Worm (Caenorhabditis elegans) whole organism, young adult: ENCODE results near the gene F38B7.2.
A peak's percentile ranks its signal among the peaks of the same experiment; 100 is the strongest.

Experiments
- B0019.2 ChIP-seq: fragments of 200-800 bp; sonication (Bioruptor generic); conservative IDR thresholded peaks from 2 replicates; pipeline ENCODE4 v1.3.6; 2022; ENCODE audit warnings: missing genetic modification reagents, missing genetic modification characterization, missing compliant biosample characterization
- B0035.1 ChIP-seq: sonication (generic microtip); optimal IDR thresholded peaks from 2 replicates; lab custom pipeline; 2016; ENCODE audit warnings: missing genetic modification characterization, mild to moderate bottlenecking, missing compliant biosample characterization, missing genotype, missing genetic modification reagents
- B0336.3 ChIP-seq: fragments of 200-800 bp; sonication (Bioruptor generic); IDR thresholded peaks from 2 replicates; pipeline ENCODE4 v1.3.6; 2022; ENCODE audit warnings: missing genetic modification characterization, missing compliant biosample characterization
- D2030.7 ChIP-seq: fragments of 200-800 bp; sonication (Bioruptor generic); IDR thresholded peaks from 2 replicates; pipeline ENCODE4 v1.3.6; 2022; ENCODE audit warnings: missing genetic modification reagents, missing genetic modification characterization, missing compliant biosample characterization
- F10E7.11 ChIP-seq: sonication (generic microtip); optimal IDR thresholded peaks from 2 replicates; lab custom pipeline; 2017; ENCODE audit warnings: mild to moderate bottlenecking, missing genetic modification characterization, moderate library complexity, missing compliant biosample characterization
- F52B5.7 ChIP-seq: sonication (generic microtip); optimal IDR thresholded peaks from 2 replicates; lab custom pipeline; 2016; ENCODE audit warnings: mild to moderate bottlenecking, missing genetic modification characterization, missing compliant biosample characterization
- F55B11.4 ChIP-seq: sonication (generic microtip); optimal IDR thresholded peaks from 2 replicates; lab custom pipeline; 2016; ENCODE audit warnings: missing compliant biosample characterization, missing genetic modification characterization, borderline replicate concordance; ENCODE audit not compliant: insufficient read depth
- F57A8.1 ChIP-seq: fragments of 200-800 bp; sonication (Bioruptor generic); optimal IDR thresholded peaks from 2 replicates; lab custom pipeline; 2018; ENCODE audit warnings: mild to moderate bottlenecking, missing genetic modification characterization, moderate library complexity, missing compliant biosample characterization
- F57C9.4 ChIP-seq: sonication (generic microtip); optimal IDR thresholded peaks from 2 replicates; lab custom pipeline; 2017; ENCODE audit warnings: mild to moderate bottlenecking, missing genetic modification characterization, missing compliant biosample characterization
- Y53G8AR.9 ChIP-seq: fragments of 200-800 bp; sonication (Bioruptor generic); conservative IDR thresholded peaks from 2 replicates; pipeline ENCODE4 v1.3.6; 2022; ENCODE audit warnings: missing genetic modification reagents, missing genetic modification characterization, missing compliant biosample characterization
- Y95B8A.8 ChIP-seq: fragments of 200-800 bp; sonication (Bioruptor generic); IDR thresholded peaks from 2 replicates; pipeline ENCODE4 v1.3.6; 2022; ENCODE audit warnings: missing genetic modification reagents, missing genetic modification characterization, missing compliant biosample characterization
- ama-1 ChIP-seq, 3 experiments: fragments of 150-350 bp in 1 of 3; sonication (generic microtip) in 2 of 3; optimal IDR thresholded peaks; 2 replicates each; lab custom pipeline; 2014 to 2018; ENCODE audit warnings: missing biosample characterization in 2 of 3, missing genetic modification characterization in 2 of 3, missing genetic modification reagents in 2 of 3
- aptf-3 ChIP-seq: fragments of 200-800 bp; sonication (Bioruptor generic); IDR thresholded peaks from 2 replicates; pipeline ENCODE4 v1.3.6; 2022; ENCODE audit warnings: missing genetic modification characterization, missing compliant biosample characterization
- cebp-1 ChIP-seq, 2 experiments: fragments of 200-800 bp in 1 of 2; sonication (Bioruptor generic) in 1 of 2; sonication (generic microtip) in 1 of 2; IDR thresholded peaks in 1 of 2; optimal IDR thresholded peaks in 1 of 2; 2 replicates each; pipeline versions ENCODE4 v1.3.6 to Lab custom; 2017 to 2022; ENCODE audit warnings: missing compliant biosample characterization in 2 of 2, missing genetic modification characterization in 2 of 2, mild to moderate bottlenecking in 1 of 2, missing genetic modification reagents in 1 of 2, moderate library complexity in 1 of 2
- cebp-2 ChIP-seq: fragments of 200-800 bp; sonication (Bioruptor generic); IDR thresholded peaks from 2 replicates; pipeline ENCODE4 v1.3.6; 2022; ENCODE audit warnings: missing genetic modification characterization, missing compliant biosample characterization
- ceh-58 ChIP-seq: fragments of 200-800 bp; sonication (Bioruptor generic); IDR thresholded peaks from 2 replicates; pipeline ENCODE4 v1.3.6; 2022; ENCODE audit warnings: missing genetic modification characterization, missing compliant biosample characterization
- dox-1 ChIP-seq: fragments of 200-800 bp; sonication (Bioruptor generic); IDR thresholded peaks from 2 replicates; pipeline ENCODE4 v1.3.6; 2022; ENCODE audit warnings: missing genetic modification reagents, missing genetic modification characterization, missing compliant biosample characterization
- dpff-1 ChIP-seq: sonication (generic microtip); optimal IDR thresholded peaks from 2 replicates; lab custom pipeline; 2017; ENCODE audit warnings: mild to moderate bottlenecking, missing genetic modification characterization, missing compliant biosample characterization
- dpl-1 ChIP-seq: fragments of 150-350 bp; optimal IDR thresholded peaks from 2 replicates; lab custom pipeline; 2014; ENCODE audit warnings: missing biosample characterization, missing genetic modification reagents, missing genetic modification characterization
- egl-18 ChIP-seq: fragments of 200-800 bp; sonication (Bioruptor generic); IDR thresholded peaks from 2 replicates; pipeline ENCODE4 v1.3.6; 2022; ENCODE audit warnings: missing genetic modification reagents, missing genetic modification characterization, missing compliant biosample characterization
- egl-44 ChIP-seq: fragments of 200-800 bp; sonication (Bioruptor generic); IDR thresholded peaks from 2 replicates; pipeline ENCODE4 v1.3.6; 2022; ENCODE audit warnings: missing genetic modification reagents, missing genetic modification characterization, missing compliant biosample characterization
- ekl-4 ChIP-seq: fragments of 200-800 bp; sonication (Bioruptor generic); IDR thresholded peaks from 2 replicates; pipeline ENCODE4 v1.3.6; 2022; ENCODE audit warnings: missing genetic modification reagents, missing genetic modification characterization, missing compliant biosample characterization
- hlh-26 ChIP-seq: fragments of 200-800 bp; sonication (Bioruptor generic); conservative IDR thresholded peaks from 2 replicates; pipeline ENCODE4 v1.3.6; 2022; ENCODE audit warnings: missing genetic modification reagents, missing genetic modification characterization, missing compliant biosample characterization
- hmg-1.2 ChIP-seq: fragments of 200-800 bp; sonication (Bioruptor generic); IDR thresholded peaks from 2 replicates; pipeline ENCODE4 v1.3.6; 2022; ENCODE audit warnings: missing genetic modification reagents, missing genetic modification characterization, missing compliant biosample characterization
- let-526 ChIP-seq: fragments of 200-800 bp; sonication (Bioruptor generic); IDR thresholded peaks from 2 replicates; pipeline ENCODE4 v1.3.6; 2022; ENCODE audit warnings: missing genetic modification reagents, missing genetic modification characterization, missing compliant biosample characterization
- lin-35 ChIP-seq, 3 experiments: fragments of 150-350 bp in 2 of 3; sonication (generic microtip) in 1 of 3; optimal IDR thresholded peaks; 2 replicates each; lab custom pipeline; 2014 to 2018; ENCODE audit warnings: missing biosample characterization in 3 of 3, missing genetic modification characterization in 3 of 3, missing genetic modification reagents in 3 of 3
- lsl-1 ChIP-seq: fragments of 200-800 bp; sonication (Bioruptor generic); optimal IDR thresholded peaks from 2 replicates; lab custom pipeline; 2018; ENCODE audit warnings: mild to moderate bottlenecking, missing genetic modification characterization, moderate library complexity, missing compliant biosample characterization
- madf-10 ChIP-seq: sonication (generic microtip); optimal IDR thresholded peaks from 2 replicates; lab custom pipeline; 2016; ENCODE audit warnings: mild to moderate bottlenecking, missing genetic modification characterization, missing compliant biosample characterization
- madf-3 ChIP-seq: fragments of 200-800 bp; sonication (Bioruptor generic); IDR thresholded peaks from 2 replicates; pipeline ENCODE4 v1.3.6; 2022; ENCODE audit warnings: missing genetic modification reagents, missing genetic modification characterization, missing compliant biosample characterization
- madf-6 ChIP-seq: fragments of 200-800 bp; sonication (Bioruptor generic); IDR thresholded peaks from 2 replicates; pipeline ENCODE4 v1.3.6; 2022; ENCODE audit warnings: missing genetic modification reagents, missing genetic modification characterization, missing compliant biosample characterization
- madf-8 ChIP-seq: fragments of 200-800 bp; sonication (Bioruptor generic); conservative IDR thresholded peaks from 2 replicates; pipeline ENCODE4 v1.3.6; 2022; ENCODE audit warnings: missing genetic modification reagents, missing genetic modification characterization, missing compliant biosample characterization
- mcd-1 ChIP-seq: fragments of 200-800 bp; sonication (Bioruptor generic); IDR thresholded peaks from 2 replicates; pipeline ENCODE4 v1.3.6; 2022; ENCODE audit warnings: missing genetic modification reagents, missing genetic modification characterization, missing compliant biosample characterization
- mxl-1 ChIP-seq: sonication (generic microtip); optimal IDR thresholded peaks from 2 replicates; lab custom pipeline; 2016; ENCODE audit warnings: missing genetic modification characterization, missing compliant biosample characterization
- pha-4 ChIP-seq: fragments of 150-350 bp; sonication (generic microtip); optimal IDR thresholded peaks from 2 replicates; lab custom pipeline; 2014; ENCODE audit warnings: missing biosample characterization, missing genetic modification reagents, missing genetic modification characterization
- rcor-1 ChIP-seq: fragments of 200-800 bp; sonication (Bioruptor generic); IDR thresholded peaks from 2 replicates; pipeline ENCODE4 v1.3.6; 2022; ENCODE audit warnings: missing genetic modification reagents, missing genetic modification characterization, missing compliant biosample characterization
- sdz-38 ChIP-seq: sonication (generic microtip); optimal IDR thresholded peaks from 2 replicates; lab custom pipeline; 2016; ENCODE audit warnings: missing genotype, missing genetic modification characterization, missing compliant biosample characterization
- sea-2 ChIP-seq: fragments of 200-800 bp; sonication (Bioruptor generic); IDR thresholded peaks from 2 replicates; pipeline ENCODE4 v1.3.6; 2022; ENCODE audit warnings: missing genetic modification characterization, missing compliant biosample characterization
- snpc-3.4 ChIP-seq: sonication (generic microtip); optimal IDR thresholded peaks from 2 replicates; lab custom pipeline; 2017; ENCODE audit warnings: missing genetic modification characterization, mild to moderate bottlenecking, missing compliant biosample characterization, antibody characterized with exemption, moderate library complexity, missing genotype, missing genetic modification reagents
- snpc-4 ChIP-seq, 5 experiments: fragments of 150-350 bp in 1 of 5; sonication (generic microtip) in 4 of 5; optimal IDR thresholded peaks; 2 replicates each; lab custom pipeline; 2014 to 2018; ENCODE audit warnings: missing genetic modification characterization in 5 of 5, missing biosample characterization in 3 of 5, antibody characterized with exemption in 2 of 5, mild to moderate bottlenecking in 2 of 5, missing compliant biosample characterization in 2 of 5, missing genotype in 2 of 5, moderate library complexity in 2 of 5, missing genetic modification reagents in 1 of 5
- somi-1 ChIP-seq: fragments of 200-800 bp; sonication (Bioruptor generic); optimal IDR thresholded peaks from 2 replicates; lab custom pipeline; 2018; ENCODE audit warnings: mild to moderate bottlenecking, missing genetic modification characterization, missing compliant biosample characterization
- tbx-9 ChIP-seq: sonication (generic microtip); optimal IDR thresholded peaks from 2 replicates; lab custom pipeline; 2016; ENCODE audit warnings: borderline replicate concordance, missing genetic modification characterization, inconsistent platforms, missing compliant biosample characterization
- unc-130 ChIP-seq: sonication (generic microtip); optimal IDR thresholded peaks from 2 replicates; lab custom pipeline; 2016; ENCODE audit warnings: missing genetic modification reagents, missing genetic modification characterization, missing compliant biosample characterization
- ztf-25 ChIP-seq: fragments of 200-800 bp; sonication (Bioruptor generic); IDR thresholded peaks from 2 replicates; pipeline ENCODE4 v1.3.6; 2022; ENCODE audit warnings: missing genetic modification reagents, missing genetic modification characterization, missing compliant biosample characterization

Gene F38B7.2

DNA sequence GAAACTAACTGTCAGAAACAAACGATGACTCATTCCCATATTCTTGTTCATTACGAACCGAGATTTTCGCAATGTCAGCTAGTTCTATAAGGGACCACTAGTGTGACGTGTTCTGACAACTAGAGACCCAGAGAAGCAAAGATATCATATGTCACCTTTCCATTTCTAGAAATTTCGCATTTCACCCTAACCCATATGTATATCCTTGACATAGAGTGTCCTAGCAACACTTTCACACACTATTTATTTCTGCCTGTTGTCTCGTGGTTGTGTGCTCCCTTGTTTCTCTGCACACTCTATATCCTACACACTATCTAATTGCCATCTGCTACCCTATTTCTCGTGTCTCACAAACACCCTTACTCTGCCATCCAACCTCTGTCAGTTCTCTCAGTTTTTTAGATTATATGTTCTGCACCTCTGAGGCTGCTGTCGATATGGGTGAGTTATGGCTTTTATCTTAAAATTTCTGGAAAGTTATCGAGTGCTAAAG, 5.2 kb downstream of the F38B7.2 start, which contains the start of the genes F38B7.17 and F38B7.3 (continued):
- TF ChIP-seq F57C9.4 (tag; lab: Kevin White, UChicago) (no peak), Y95B8A.8 (no peak), ceh-58 (GFP tag; lab: Robert Waterston, UW) (no peak), lin-35 (GFP tag; optimal IDR thresholded peaks at IDR 0.05; lab: Kevin White, UChicago) (peak in 1 of 3 experiments; percentile 32), ama-1 (optimal IDR thresholded peaks at IDR 0.05; lab: Kevin White, UChicago) (no peak), ama-1 (GFP tag; optimal IDR thresholded peaks at IDR 0.05; lab: Kevin White, UChicago) (no peak), snpc-3.4 (no peak), F10E7.11 (tag; lab: Kevin White, UChicago) (no peak), hlh-26 (GFP tag; lab: Robert Waterston, UW) (no peak), B0336.3 (GFP tag; lab: Robert Waterston, UW) (no peak), ztf-25 (GFP tag; lab: Robert Waterston, UW) (no peak), dpff-1 (tag; lab: Kevin White, UChicago) (no peak), B0019.2 (no peak), F52B5.7 (tag; lab: Kevin White, UChicago) (no peak), let-526 (GFP tag; lab: Robert Waterston, UW) (no peak), unc-130 (GFP tag; lab: Kevin White, UChicago) (no peak), B0035.1 (tag; lab: Kevin White, UChicago) (no peak), somi-1 (GFP tag; lab: Kevin White, UChicago) (no peak), cebp-1 (GFP tag; IDR thresholded peaks at IDR 0.05; lab: Robert Waterston, UW) (no peak), cebp-1 (tag; optimal IDR thresholded peaks at IDR 0.05; lab: Kevin White, UChicago) (peak; percentile 64)

DNA sequence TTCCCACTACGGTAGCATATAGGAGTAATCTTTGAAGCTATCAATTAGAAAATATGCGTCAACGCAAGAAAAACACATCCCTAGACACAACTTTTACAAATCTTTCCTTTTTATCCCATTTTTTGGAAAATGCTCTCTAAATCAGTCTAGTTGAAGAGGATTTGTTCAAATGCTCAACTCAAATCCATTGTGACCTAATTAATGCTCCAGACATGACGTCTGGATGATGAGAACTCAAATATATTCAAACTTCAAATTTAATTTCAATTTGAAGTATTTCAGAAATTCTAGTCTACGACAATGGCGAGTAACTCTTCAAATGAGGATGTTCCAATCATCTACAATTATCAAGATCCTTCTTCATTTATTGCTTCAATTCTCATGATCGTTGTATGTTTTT, 8.6 kb downstream of the F38B7.2 start, which contains the start of gene srx-85:
TSS of gene srx-85 (plus strand) at position 301 of the 400 bp plus-strand sequence.
- TF ChIP-seq ama-1 (optimal IDR thresholded peaks at IDR 0.05; lab: Kevin White, UChicago) (no peak), ama-1 (GFP tag; optimal IDR thresholded peaks at IDR 0.05; lab: Kevin White, UChicago) (no peak), mcd-1 (GFP tag; lab: Robert Waterston, UW) (no peak), D2030.7 (GFP tag; lab: Robert Waterston, UW) (no peak), pha-4 (tag; lab: Kevin White, UChicago) (no peak), sea-2 (GFP tag; lab: Robert Waterston, UW) (no peak), F55B11.4 (no peak), egl-18 (GFP tag; lab: Robert Waterston, UW) (no peak), mxl-1 (tag; lab: Kevin White, UChicago) (no peak), madf-10 (tag; lab: Kevin White, UChicago) (no peak), F57A8.1 (no peak)

DNA sequence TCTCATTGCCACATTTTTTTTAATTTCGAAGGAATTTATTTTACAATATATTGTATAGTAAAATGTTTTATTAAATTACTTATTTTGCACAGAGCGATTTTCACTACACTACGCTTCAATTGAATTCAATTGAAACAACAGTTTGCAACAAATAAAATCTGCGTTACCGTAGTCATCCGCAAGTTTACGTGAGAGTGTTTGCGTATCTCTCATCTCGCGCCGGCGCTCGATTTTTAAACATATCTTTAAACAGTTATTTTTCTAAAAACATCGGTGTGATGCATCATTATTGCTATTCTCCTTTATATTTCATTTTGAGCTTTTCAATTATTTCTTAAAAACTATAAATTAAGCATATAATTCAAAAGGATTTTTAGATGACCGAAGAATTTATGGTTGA, 10.5 kb downstream of the F38B7.2 start, which contains the start of gene duo-1:
TSS of gene duo-1 (plus strand) at position 371 of the 400 bp plus-strand sequence.
- TF ChIP-seq D2030.7 (GFP tag; lab: Robert Waterston, UW) = peak; percentile 64
- no peak for TF ChIP-seq cebp-2
- TF ChIP-seq rcor-1 = peak; percentile 72
- peak; percentile 95 for TF ChIP-seq madf-6 (GFP tag; lab: Robert Waterston, UW)
- TF ChIP-seq egl-44 (GFP tag; lab: Robert Waterston, UW) = no peak
- no peak for TF ChIP-seq tbx-9 (tag; lab: Kevin White, UChicago)
- TF ChIP-seq aptf-3 (GFP tag; lab: Robert Waterston, UW) = no peak
- TF ChIP-seq lin-35 (GFP tag; optimal IDR thresholded peaks at IDR 0.05; lab: Kevin White, UChicago) = peak in 1 of 3 experiments; percentile 41
- TF ChIP-seq lsl-1 (GFP tag; lab: Kevin White, UChicago) = peak; percentile 80
- TF ChIP-seq ekl-4 (GFP tag; lab: Robert Waterston, UW) = 0 out of 2 replicates have a peak, but pooled peaks have one; percentile 51
- no peak for TF ChIP-seq B0019.2
- no peak for TF ChIP-seq sdz-38 (tag; lab: Kevin White, UChicago)
- TF ChIP-seq madf-3 (GFP tag; lab: Robert Waterston, UW) = no peak
- no peak for TF ChIP-seq snpc-4 (GFP tag; optimal IDR thresholded peaks at IDR 0.05; lab: Kevin White, UChicago)
- peak in 1 of 4 experiments; percentile 49 for TF ChIP-seq snpc-4 (tag; optimal IDR thresholded peaks at IDR 0.05; lab: Kevin White, UChicago)
- TF ChIP-seq Y53G8AR.9 = no peak
- peak; percentile 28; the same call in 1 of the 2 replicates for TF ChIP-seq hmg-1.2 (GFP tag; lab: Robert Waterston, UW)
- peak; percentile 82 for TF ChIP-seq dpl-1 (GFP tag; lab: Kevin White, UChicago)
- TF ChIP-seq snpc-3.4 = peak; percentile 49
- no peak for TF ChIP-seq F57A8.1
- TF ChIP-seq unc-130 (GFP tag; lab: Kevin White, UChicago) = peak; percentile 60
- no peak for TF ChIP-seq egl-18 (GFP tag; lab: Robert Waterston, UW)
- peak; percentile 55 for TF ChIP-seq dox-1 (GFP tag; lab: Robert Waterston, UW)
- TF ChIP-seq madf-8 (GFP tag; lab: Robert Waterston, UW) = peak; percentile 88
